Fruit fly (Drosophila melanogaster) whole organism, embryonic: ENCODE data around the gene CG13671.

Experiments
- Antp ChIP-seq: fragments of 200-800 bp; sonication (Bioruptor generic); optimal IDR thresholded peaks from 3 replicates; lab custom pipeline; 2016; ENCODE audit warnings: missing biosample characterization, missing genetic modification characterization
- Atf3 ChIP-seq: fragments of 200-800 bp; sonication (Bioruptor generic); optimal IDR thresholded peaks from 3 replicates; lab custom pipeline; 2016; ENCODE audit warnings: missing biosample characterization, missing genetic modification characterization
- B-H2 ChIP-seq: fragments of 200-800 bp; sonication (Bioruptor generic); optimal IDR thresholded peaks from 2 replicates; lab custom pipeline; 2018; ENCODE audit warnings: missing biosample characterization, mild to moderate bottlenecking, missing genetic modification characterization
- Bteb2 ChIP-seq: fragments of 200-800 bp; sonication (Bioruptor generic); optimal IDR thresholded peaks from 2 replicates; lab custom pipeline; 2016; ENCODE audit warnings: missing biosample characterization, missing genetic modification characterization
- CG11723 ChIP-seq: fragments of 200-800 bp; sonication (Bioruptor generic); optimal IDR thresholded peaks from 2 replicates; lab custom pipeline; 2017; ENCODE audit warnings: missing biosample characterization, mild to moderate bottlenecking, missing genetic modification characterization
- CG12299 ChIP-seq: fragments of 200-800 bp; sonication (Bioruptor generic); optimal IDR thresholded peaks from 2 replicates; lab custom pipeline; 2018; ENCODE audit warnings: missing biosample characterization, mild to moderate bottlenecking, missing genetic modification characterization
- CG15479 ChIP-seq: fragments of 200-800 bp; sonication (Bioruptor generic); optimal IDR thresholded peaks from 3 replicates; lab custom pipeline; 2019; ENCODE audit warnings: missing biosample characterization, mild to moderate bottlenecking, missing genetic modification characterization, moderate library complexity
- CG31388 ChIP-seq: fragments of 200-800 bp; sonication (Bioruptor generic); optimal IDR thresholded peaks from 2 replicates; lab custom pipeline; 2016; ENCODE audit warnings: missing biosample characterization, missing genetic modification characterization
- CG33557 ChIP-seq: fragments of 200-800 bp; sonication (Bioruptor generic); optimal IDR thresholded peaks from 2 replicates; lab custom pipeline; 2019; ENCODE audit warnings: missing biosample characterization, mild to moderate bottlenecking, missing genetic modification characterization, moderate library complexity
- CG3726 ChIP-seq: fragments of 200-800 bp; sonication (Bioruptor generic); IDR thresholded peaks from 3 replicates; pipeline ENCODE4, ENCODE4 v1.3.6; 2022; ENCODE audit warnings: missing biosample characterization, missing genetic modification characterization
- CG6175 ChIP-seq: fragments of 200-800 bp; sonication (Bioruptor generic); IDR thresholded peaks from 3 replicates; pipeline ENCODE4 v1.3.6; 2022; ENCODE audit warnings: missing biosample characterization, missing genetic modification characterization
- CG6689 ChIP-seq: fragments of 200-800 bp; sonication (Bioruptor generic); IDR thresholded peaks from 2 replicates; pipeline ENCODE4 v1.3.6; 2022; ENCODE audit warnings: missing biosample characterization, missing genetic modification characterization
- CG9797 ChIP-seq: fragments of 200-800 bp; sonication (Bioruptor generic); optimal IDR thresholded peaks from 3 replicates; lab custom pipeline; 2018; ENCODE audit warnings: missing biosample characterization, mild to moderate bottlenecking, missing genetic modification characterization
- CG9932 ChIP-seq: fragments of 200-800 bp; sonication (Bioruptor generic); IDR thresholded peaks from 2 replicates; pipeline ENCODE4 v1.3.6; 2022; ENCODE audit warnings: missing biosample characterization, missing genetic modification characterization
- CrebB ChIP-seq: fragments of 200-800 bp; sonication (Bioruptor generic); optimal IDR thresholded peaks from 3 replicates; lab custom pipeline; 2018; ENCODE audit warnings: missing biosample characterization, mild to moderate bottlenecking, missing genetic modification characterization
- Dll ChIP-seq: fragments of 200-800 bp; sonication (Bioruptor generic); IDR thresholded peaks from 4 replicates; pipeline ENCODE4 v1.3.6; 2022; ENCODE audit warnings: missing biosample characterization, missing genetic modification characterization; ENCODE audit not compliant: partially characterized antibody
- ERR ChIP-seq: fragments of 200-800 bp; sonication (Bioruptor generic); optimal IDR thresholded peaks from 2 replicates; lab custom pipeline; 2016; ENCODE audit warnings: missing biosample characterization, missing genetic modification characterization
- Gsc ChIP-seq: fragments of 200-800 bp; sonication (Bioruptor generic); IDR thresholded peaks from 2 replicates; pipeline ENCODE4 v1.3.6; 2022; ENCODE audit warnings: missing biosample characterization, missing genetic modification characterization
- H15 ChIP-seq: fragments of 200-800 bp; sonication (Bioruptor generic); IDR thresholded peaks from 3 replicates; pipeline ENCODE4 v1.3.6; 2022; ENCODE audit warnings: missing biosample characterization, missing genetic modification characterization
- Lpt ChIP-seq: fragments of >200 bp; optimal IDR thresholded peaks from 2 replicates; lab custom pipeline; 2018; ENCODE audit warnings: missing biosample characterization, missing genetic modification characterization
- Myb ChIP-seq: fragments of 200-800 bp; sonication (Bioruptor generic); optimal IDR thresholded peaks from 2 replicates; lab custom pipeline; 2016; ENCODE audit warnings: missing biosample characterization, missing genetic modification characterization
- Nf-YA ChIP-seq: fragments of 200-800 bp; sonication (Bioruptor generic); IDR thresholded peaks from 2 replicates; pipeline ENCODE4 v1.3.6; 2022; ENCODE audit warnings: missing biosample characterization, missing genetic modification characterization
- Poxn ChIP-seq: fragments of 200-800 bp; sonication (Bioruptor generic); IDR thresholded peaks from 2 replicates; pipeline ENCODE4 v1.3.6; 2022; ENCODE audit warnings: missing biosample characterization, missing genetic modification characterization
- Ravus ChIP-seq: fragments of 200-800 bp; sonication (Bioruptor generic); IDR thresholded peaks from 2 replicates; pipeline ENCODE4 v1.3.6; 2022; ENCODE audit warnings: missing biosample characterization, missing genetic modification characterization
- Rfx ChIP-seq: fragments of 200-800 bp; sonication (Bioruptor generic); IDR thresholded peaks from 2 replicates; pipeline ENCODE4 v1.3.6; 2022; ENCODE audit warnings: missing biosample characterization, missing genetic modification characterization
- Scr ChIP-seq: fragments of 200-800 bp; sonication (Bioruptor generic); IDR thresholded peaks from 2 replicates; pipeline ENCODE4 v1.3.6; 2022; ENCODE audit warnings: missing biosample characterization, missing genetic modification characterization; ENCODE audit not compliant: partially characterized antibody
- Sry-β ChIP-seq: fragments of 200-800 bp; sonication (Bioruptor generic); optimal IDR thresholded peaks from 2 replicates; lab custom pipeline; 2018; ENCODE audit warnings: missing biosample characterization, mild to moderate bottlenecking, missing genetic modification characterization, moderate library complexity
- ap ChIP-seq: fragments of 200-800 bp; sonication (Bioruptor generic); IDR thresholded peaks from 2 replicates; pipeline ENCODE4 v1.3.6; 2022; ENCODE audit warnings: missing biosample characterization, missing genetic modification characterization
- ash1 ChIP-seq: fragments of 200-800 bp; sonication (Bioruptor generic); optimal IDR thresholded peaks from 2 replicates; lab custom pipeline; 2018; ENCODE audit warnings: missing biosample characterization, mild to moderate bottlenecking, missing genetic modification characterization
- az2 ChIP-seq: fragments of 200-800 bp; sonication (Bioruptor generic); optimal IDR thresholded peaks from 3 replicates; lab custom pipeline; 2016; ENCODE audit warnings: missing biosample characterization, missing genetic modification characterization
- bbx ChIP-seq: fragments of 200-800 bp; sonication (Bioruptor generic); IDR thresholded peaks from 2 replicates; pipeline ENCODE4 v1.3.6; 2022; ENCODE audit warnings: missing biosample characterization, missing genetic modification characterization; ENCODE audit not compliant: partially characterized antibody
- cato ChIP-seq: fragments of 200-800 bp; sonication (Bioruptor generic); optimal IDR thresholded peaks from 2 replicates; lab custom pipeline; 2016; ENCODE audit warnings: missing biosample characterization, missing genetic modification characterization, borderline replicate concordance
- danr ChIP-seq: fragments of 200-800 bp; sonication (Bioruptor generic); IDR thresholded peaks from 2 replicates; pipeline ENCODE4 v1.3.6; 2022; ENCODE audit warnings: missing biosample characterization, missing genetic modification characterization
- disco-r ChIP-seq: fragments of 200-800 bp; sonication (Bioruptor generic); optimal IDR thresholded peaks from 2 replicates; lab custom pipeline; 2016; ENCODE audit warnings: missing biosample characterization, missing genetic modification characterization
- ems ChIP-seq: fragments of 200-800 bp; sonication (Bioruptor generic); optimal IDR thresholded peaks from 3 replicates; lab custom pipeline; 2016; ENCODE audit warnings: missing biosample characterization, missing genetic modification characterization
- eve ChIP-seq, 2 experiments: fragments of >200 bp; optimal IDR thresholded peaks; 2 replicates each; lab custom pipeline; 2017; ENCODE audit warnings: missing biosample characterization in 2 of 2, missing genetic modification characterization in 2 of 2
- ftz-f1 ChIP-seq: fragments of 200-800 bp; sonication (Bioruptor generic); optimal IDR thresholded peaks from 2 replicates; lab custom pipeline; 2016; ENCODE audit warnings: missing biosample characterization, missing genetic modification characterization
- inv ChIP-seq: fragments of 200-800 bp; sonication (Bioruptor generic); IDR thresholded peaks from 2 replicates; pipeline ENCODE4 v1.3.6; 2022; ENCODE audit warnings: missing biosample characterization, missing genetic modification characterization; ENCODE audit not compliant: partially characterized antibody
- lab ChIP-seq: fragments of 200-800 bp; sonication (Bioruptor generic); optimal IDR thresholded peaks from 3 replicates; lab custom pipeline; 2017; ENCODE audit warnings: missing biosample characterization, missing genetic modification characterization, mild to moderate bottlenecking, moderate library complexity, missing genetic modification reagents
- lilli ChIP-seq: fragments of 200-800 bp; sonication (Bioruptor generic); optimal IDR thresholded peaks from 3 replicates; lab custom pipeline; 2016; ENCODE audit warnings: missing biosample characterization, missing genetic modification characterization
- odd ChIP-seq: fragments of 200-800 bp; sonication (Bioruptor generic); optimal IDR thresholded peaks from 2 replicates; lab custom pipeline; 2017; ENCODE audit warnings: missing biosample characterization, mild to moderate bottlenecking, missing genetic modification characterization
- phol ChIP-seq: fragments of 200-800 bp; sonication (Bioruptor generic); optimal IDR thresholded peaks from 3 replicates; lab custom pipeline; 2018; ENCODE audit warnings: missing biosample characterization, mild to moderate bottlenecking, missing genetic modification characterization, moderate library complexity
- sc ChIP-seq, 3 experiments: fragments of >200 bp in 2 of 3; fragments of 200-800 bp in 1 of 3; sonication (Bioruptor generic) in 1 of 3; optimal IDR thresholded peaks; 2 replicates in 2 of 3; 3 replicates in 1 of 3; lab custom pipeline; 2017; ENCODE audit warnings: mild to moderate bottlenecking in 1 of 3, missing biosample characterization in 1 of 3, missing genetic modification characterization in 1 of 3, missing genetic modification reagents in 1 of 3
- sens ChIP-seq: fragments of 200-800 bp; sonication (Bioruptor generic); peaks from one replicate; lab custom pipeline; 2016; ENCODE audit warnings: missing biosample characterization, missing genetic modification characterization
- sim ChIP-seq: fragments of 200-800 bp; sonication (Bioruptor generic); IDR thresholded peaks from 2 replicates; pipeline ENCODE4 v1.3.6; 2022; ENCODE audit warnings: missing biosample characterization, missing genetic modification characterization
- ssp ChIP-seq: fragments of 200-800 bp; sonication (Bioruptor generic); IDR thresholded peaks from 2 replicates; pipeline ENCODE4 v1.3.6; 2022; ENCODE audit warnings: missing biosample characterization, missing genetic modification characterization
- sug ChIP-seq: fragments of 200-800 bp; optimal IDR thresholded peaks from 2 replicates; lab custom pipeline; 2019; ENCODE audit warnings: missing biosample characterization, mild to moderate bottlenecking, missing genetic modification characterization, moderate library complexity
- tgo ChIP-seq: fragments of 200-800 bp; sonication (Bioruptor generic); IDR thresholded peaks from 3 replicates; pipeline ENCODE4 v1.3.6; 2022; ENCODE audit warnings: missing biosample characterization, missing genetic modification characterization
- tx ChIP-seq: fragments of 200-800 bp; sonication (Bioruptor generic); optimal IDR thresholded peaks from 2 replicates; lab custom pipeline; 2016; ENCODE audit warnings: missing biosample characterization, missing genetic modification characterization
- vfl ChIP-seq: fragments of 200-800 bp; sonication (Bioruptor generic); optimal IDR thresholded peaks from 2 replicates; lab custom pipeline; 2016; ENCODE audit warnings: missing biosample characterization, missing genetic modification characterization
- zen ChIP-seq: fragments of 200-800 bp; sonication (Bioruptor generic); optimal IDR thresholded peaks from 3 replicates; lab custom pipeline; 2018; ENCODE audit warnings: missing biosample characterization, mild to moderate bottlenecking, missing genetic modification characterization, moderate library complexity

CG13671 gene

DNA sequence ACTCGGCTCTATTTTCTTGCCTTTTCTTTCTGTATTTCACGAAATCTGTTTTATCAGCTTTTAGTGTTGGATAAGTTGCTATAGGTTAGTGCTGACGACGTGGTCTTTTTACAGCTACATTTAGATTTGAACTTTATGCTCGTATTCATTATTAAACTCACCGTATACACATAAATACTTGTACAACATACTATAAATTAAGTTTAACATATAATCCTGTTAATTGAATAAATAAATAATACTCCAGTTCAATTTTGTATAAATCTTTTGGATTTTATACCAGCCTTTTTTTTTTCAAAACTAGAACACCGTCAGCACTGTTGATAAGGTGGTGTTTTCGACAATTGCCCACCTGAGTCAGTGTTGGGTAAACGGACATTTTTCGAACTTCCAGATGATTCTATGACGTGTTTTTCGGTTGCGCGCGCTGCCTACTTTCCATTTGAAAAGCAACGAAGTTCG, 9.1 kb downstream of the CG13671 start, which contains the start of gene BI-1 (continued):
- TF ChIP-seq sc (optimal IDR thresholded peaks at IDR 0.05; lab: Kevin White, UChicago) (no peak), sc (GFP tag; optimal IDR thresholded peaks at IDR 0.05; lab: Kevin White, UChicago) (peak; percentile 42), CG15479 (GFP tag; lab: Kevin White, UChicago) (no peak), Rfx (GFP tag; lab: Robert Waterston, UW) (peak; percentile 69; the same call in 1 of the 2 replicates), ssp (GFP tag; lab: Robert Waterston, UW) (no peak), CG6689 (GFP tag; lab: Robert Waterston, UW) (peak; percentile 71), Nf-YA (0 out of 2 replicates have a peak, but pooled peaks have one; percentile 21), lab (GFP tag; lab: Kevin White, UChicago) (peak; percentile 83), odd (GFP tag; lab: Kevin White, UChicago) (no peak), Poxn (GFP tag; lab: Robert Waterston, UW) (no peak), Sry-β (GFP tag; lab: Kevin White, UChicago) (peak; percentile 99), sim (GFP tag; lab: Robert Waterston, UW) (no peak), cato (GFP tag; lab: Kevin White, UChicago) (peak; percentile 19), tx (GFP tag; lab: Kevin White, UChicago) (no peak), CG3726 (GFP tag; lab: Robert Waterston, UW) (no peak), CG11723 (GFP tag; lab: Kevin White, UChicago) (no peak), az2 (GFP tag; lab: Kevin White, UChicago) (peak; percentile 57), vfl (peak; percentile 33), CG9932 (GFP tag; lab: Robert Waterston, UW) (peak; percentile 82), B-H2 (GFP tag; lab: Kevin White, UChicago) (peak; percentile 74), CG9797 (GFP tag; lab: Kevin White, UChicago) (no peak), inv (no peak), H15 (no peak), Ravus (GFP tag; lab: Robert Waterston, UW) (no peak), zen (peak; percentile 56), CG12299 (tag; lab: Kevin White, UChicago) (peak; percentile 29), Dll (GFP tag; lab: Robert Waterston, UW) (no peak), Antp (GFP tag; lab: Kevin White, UChicago) (peak; percentile 43), Gsc (no peak), lilli (GFP tag; lab: Kevin White, UChicago) (peak; percentile 59), ftz-f1 (GFP tag; lab: Kevin White, UChicago) (peak; percentile 18), bbx (GFP tag; lab: Robert Waterston, UW) (no peak), eve (GFP tag; optimal IDR thresholded peaks at IDR 0.05; lab: Kevin White, UChicago) (no peak), danr (GFP tag; lab: Robert Waterston, UW) (no peak), Lpt (GFP tag; lab: Kevin White, UChicago) (no peak), Bteb2 (GFP tag; lab: Kevin White, UChicago) (no peak), disco-r (GFP tag; lab: Kevin White, UChicago) (peak; percentile 23), ems (peak; percentile 28), CG6175 (GFP tag; lab: Robert Waterston, UW) (0 out of 3 replicates have a peak, but pooled peaks have one; percentile 7), CG33557 (GFP tag; lab: Kevin White, UChicago) (peak; percentile 58), sug (peak; percentile 88), phol (tag; lab: Kevin White, UChicago) (peak; percentile 81), ap (no peak), Myb (GFP tag; lab: Kevin White, UChicago) (peak; percentile 31), Scr (GFP tag; lab: Robert Waterston, UW) (no peak), sens (GFP tag; lab: Kevin White, UChicago) (peak; percentile 89), Atf3 (no peak), tgo (GFP tag; lab: Robert Waterston, UW) (peak; percentile 45; the same call in 2 of the 3 replicates), CrebB (tag; lab: Kevin White, UChicago) (peak; percentile 18), CG31388 (GFP tag; lab: Kevin White, UChicago) (no peak), ERR (GFP tag; lab: Kevin White, UChicago) (no peak), ash1 (no peak)
